Worm (Caenorhabditis elegans) whole organism, L4/young adult: ENCODE measurements around the gene cpna-2.

Experiments used
- W03F9.2 ChIP-seq: fragments of 150-350 bp; optimal IDR thresholded peaks from 2 replicates; lab custom pipeline; 2014; ENCODE audit warnings: missing biosample characterization, missing genetic modification characterization
- dao-5 ChIP-seq: sonication (generic microtip); optimal IDR thresholded peaks from 2 replicates; lab custom pipeline; 2016; ENCODE audit warnings: missing genotype, missing genetic modification characterization, moderate library complexity, missing compliant biosample characterization
- him-1 ChIP-seq: sonication (generic microtip); optimal IDR thresholded peaks from 2 replicates; lab custom pipeline; 2016; ENCODE audit warnings: missing genotype, missing genetic modification reagents, missing genetic modification characterization, missing compliant biosample characterization

DNA sequence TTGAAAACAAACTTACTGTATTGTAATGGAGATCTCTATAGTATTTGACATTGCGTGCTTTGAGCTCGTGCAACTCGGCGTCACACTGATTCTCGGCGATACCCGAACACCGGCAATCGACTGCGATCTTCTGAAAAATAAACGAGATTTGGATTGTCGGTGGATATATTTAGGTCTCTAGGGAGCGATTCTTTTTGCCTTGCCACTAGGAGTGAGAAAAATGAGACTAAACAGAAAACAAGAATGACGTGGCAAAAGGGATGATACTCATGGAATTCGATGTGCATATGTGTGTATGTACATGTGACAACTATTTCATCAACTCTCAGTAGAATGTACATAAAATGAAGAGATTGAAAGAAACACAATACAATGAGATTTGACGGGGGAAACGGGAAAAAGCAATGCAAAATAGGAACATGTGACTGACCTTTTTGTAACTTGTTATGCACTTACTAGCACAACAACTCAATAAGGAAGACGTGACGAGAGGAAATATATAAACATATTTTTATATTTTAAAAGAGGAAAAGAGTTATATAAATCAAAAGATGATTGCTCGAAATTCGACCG is 10.0 kb upstream of the cpna-2 start:
- no peak for TF ChIP-seq dao-5
- TF ChIP-seq him-1 (tag; lab: Kevin White, UChicago), result no peak
- no peak for TF ChIP-seq W03F9.2
